Worm (Caenorhabditis elegans) whole organism, mixed stage, embryonic: Measurements from ENCODE around the gene C25E10.7.

Source experiments
- elt-1 ChIP-seq: sonication (generic microtip); optimal IDR thresholded peaks from 2 replicates; lab custom pipeline; 2017; ENCODE audit warnings: missing genetic modification characterization, mild to moderate bottlenecking, missing compliant biosample characterization, antibody characterized with exemption, moderate library complexity, borderline replicate concordance; ENCODE audit not compliant: insufficient read depth
- ham-2 ChIP-seq: fragments of 200-800 bp; sonication (Bioruptor generic); optimal IDR thresholded peaks from 2 replicates; lab custom pipeline; 2018; ENCODE audit warnings: mild to moderate bottlenecking, missing genetic modification characterization, missing compliant biosample characterization
- lin-32 ChIP-seq: fragments of 200-800 bp; sonication (Bioruptor generic); optimal IDR thresholded peaks from 2 replicates; lab custom pipeline; 2018; ENCODE audit warnings: mild to moderate bottlenecking, missing genetic modification characterization, missing compliant biosample characterization
- nhr-12 ChIP-seq: fragments of 150-350 bp; optimal IDR thresholded peaks from 2 replicates; lab custom pipeline; 2014; ENCODE audit warnings: missing biosample characterization, missing genetic modification characterization
- nhr-237 ChIP-seq: fragments of 150-350 bp; optimal IDR thresholded peaks from 2 replicates; lab custom pipeline; 2014; ENCODE audit warnings: missing biosample characterization, missing genetic modification characterization
- nhr-28 ChIP-seq: fragments of 150-350 bp; optimal IDR thresholded peaks from 2 replicates; lab custom pipeline; 2014; ENCODE audit warnings: missing biosample characterization, missing genetic modification characterization
- pha-4 ChIP-seq: fragments of 150-350 bp; optimal IDR thresholded peaks from 2 replicates; lab custom pipeline; 2018; ENCODE audit warnings: missing biosample characterization, missing genetic modification reagents, missing genetic modification characterization

DNA sequence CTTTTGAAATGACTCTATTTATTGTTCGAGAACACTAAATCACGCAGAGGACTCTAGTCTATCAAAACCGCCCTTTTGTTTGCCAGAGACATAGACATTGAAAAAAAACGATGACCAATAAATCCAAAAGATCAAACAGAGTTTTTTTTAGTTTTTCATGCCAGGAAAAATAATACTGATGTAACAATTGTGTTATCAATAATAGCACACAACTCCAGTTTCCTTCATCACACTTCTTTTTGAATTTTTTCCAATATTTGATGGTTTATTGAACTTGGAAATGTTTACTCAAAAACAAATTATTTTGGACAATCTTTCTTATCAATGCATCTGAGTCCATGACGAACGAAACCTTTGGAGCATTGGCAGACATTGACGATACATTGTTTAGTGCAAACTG lies 3.0 kb upstream of the C25E10.7 start, which contains the start of gene C25E10.8:
- TF ChIP-seq nhr-237, result no peak
- TF ChIP-seq lin-32 (GFP tag; lab: Kevin White, UChicago), result no peak
- no peak for TF ChIP-seq nhr-28 (tag; lab: Kevin White, UChicago)
- TF ChIP-seq ham-2 (GFP tag; lab: Kevin White, UChicago), result no peak
- TF ChIP-seq nhr-12 (tag; lab: Kevin White, UChicago), result no peak
- TF ChIP-seq pha-4 (tag; lab: Kevin White, UChicago), result no peak
- TF ChIP-seq elt-1 (tag; lab: Kevin White, UChicago), result no peak
